Worm (Caenorhabditis elegans) whole organism, early embryonic: ENCODE results near the gene ptr-24.

Source experiments
- F13C5.2 ChIP-seq: sonication (generic microtip); optimal IDR thresholded peaks from 2 replicates; lab custom pipeline; 2017; ENCODE audit warnings: mild to moderate bottlenecking, missing genetic modification characterization, inconsistent platforms, missing compliant biosample characterization
- ama-1 ChIP-seq: fragments of 150-350 bp; optimal IDR thresholded peaks from 2 replicates; lab custom pipeline; 2014
- ceh-13 ChIP-seq: fragments of 200-800 bp; sonication (Bioruptor generic); optimal IDR thresholded peaks from 2 replicates; lab custom pipeline; 2018; ENCODE audit warnings: mild to moderate bottlenecking, missing genetic modification characterization, missing compliant biosample characterization
- flt-1 ChIP-seq: fragments of 200-800 bp; sonication (Bioruptor generic); IDR thresholded peaks from 2 replicates; pipeline ENCODE4 v1.3.6; 2022; ENCODE audit warnings: missing genetic modification characterization, missing compliant biosample characterization
- hmbx-1 ChIP-seq: sonication (generic microtip); optimal IDR thresholded peaks from 2 replicates; lab custom pipeline; 2016; ENCODE audit warnings: mild to moderate bottlenecking, missing genetic modification characterization, missing compliant biosample characterization
- hmg-4 ChIP-seq: fragments of 200-800 bp; sonication (Bioruptor generic); optimal IDR thresholded peaks from 2 replicates; lab custom pipeline; 2018; ENCODE audit warnings: mild to moderate bottlenecking, missing genetic modification characterization, missing compliant biosample characterization
- hnd-1 ChIP-seq: sonication (generic microtip); optimal IDR thresholded peaks from 2 replicates; lab custom pipeline; 2016; ENCODE audit warnings: missing genetic modification characterization, missing compliant biosample characterization
- sea-1 ChIP-seq: fragments of 200-800 bp; sonication (Bioruptor generic); conservative IDR thresholded peaks from 2 replicates; pipeline ENCODE4 v1.3.6; 2022; ENCODE audit warnings: missing genetic modification characterization, missing compliant biosample characterization
- tbx-37 ChIP-seq: fragments of 200-800 bp; sonication (Bioruptor generic); conservative IDR thresholded peaks from 2 replicates; pipeline ENCODE4 v1.3.6; 2022; ENCODE audit warnings: missing genetic modification reagents, missing genetic modification characterization, missing compliant biosample characterization

- no peak for TF ChIP-seq hmg-4
- no peak for TF ChIP-seq sea-1 (GFP tag; lab: Robert Waterston, UW)
- no peak for TF ChIP-seq tbx-37 (GFP tag; lab: Robert Waterston, UW)
- TF ChIP-seq F13C5.2 (tag; lab: Kevin White, UChicago), result no peak
- no peak for TF ChIP-seq hmbx-1 (tag; lab: Kevin White, UChicago)
- no peak for TF ChIP-seq ceh-13 (GFP tag; lab: Kevin White, UChicago)
- no peak for TF ChIP-seq ama-1 (lab: Kevin White, UChicago)
- TF ChIP-seq flt-1 (GFP tag; lab: Robert Waterston, UW), result no peak
- no peak for TF ChIP-seq hnd-1 (tag; lab: Kevin White, UChicago)
Measured at ce11 chrX:13291506-13291905, 46.3 kb upstream of the ptr-24 start, which contains the start of gene srd-38.
